Worm (Caenorhabditis elegans): ENCODE data around the gene atrn-1.

- TF ChIP-seq dmd-4 (tag; optimal IDR thresholded peaks at IDR 0.05): no peak
- peak; percentile 2 for TF ChIP-seq sma-9 (GFP tag; optimal IDR thresholded peaks at IDR 0.05)
- TF ChIP-seq sma-9 (tag; optimal IDR thresholded peaks at IDR 0.05): no peak
- TF ChIP-seq nhr-23 (tag; optimal IDR thresholded peaks at IDR 0.05): no peak
- TF ChIP-seq ama-1 (optimal IDR thresholded peaks at IDR 0.05): no peak
- TF ChIP-seq F13H6.1 (tag; optimal IDR thresholded peaks at IDR 0.05): peak; percentile 58
- TF ChIP-seq mdl-1 (tag; optimal IDR thresholded peaks at IDR 0.05): no peak
- TF ChIP-seq zag-1 (tag; optimal IDR thresholded peaks at IDR 0.05): no peak
- TF ChIP-seq lin-39 (tag; optimal IDR thresholded peaks at IDR 0.05): no peak
These were observed 26.9 kb upstream of the atrn-1 start, which contains the start of gene csq-1 for ce11 chrX:14684406-14684927.

Data from whole organism, L2 larva.